Fruit fly (Drosophila melanogaster) whole organism, prepupa: ENCODE data around the gene CG6118.

ENCODE experiments used
- CG11902 ChIP-seq: fragments of 200-800 bp; sonication (Bioruptor generic); optimal IDR thresholded peaks from 3 replicates; lab custom pipeline; 2016; ENCODE audit warnings: missing biosample characterization, missing genetic modification characterization
- CG16779 ChIP-seq: fragments of 200-800 bp; sonication (Bioruptor generic); optimal IDR thresholded peaks from 3 replicates; lab custom pipeline; 2017; ENCODE audit warnings: missing biosample characterization, mild to moderate bottlenecking, missing genetic modification characterization
- CG34406 ChIP-seq: fragments of 200-800 bp; sonication (Bioruptor generic); optimal IDR thresholded peaks from 3 replicates; lab custom pipeline; 2016; ENCODE audit warnings: missing biosample characterization, missing genetic modification characterization
- CG4318 ChIP-seq: fragments of 200-800 bp; sonication (Bioruptor generic); optimal IDR thresholded peaks from 3 replicates; lab custom pipeline; 2017; ENCODE audit warnings: missing biosample characterization, mild to moderate bottlenecking, missing genetic modification characterization
- CG6854 ChIP-seq: fragments of 200-800 bp; sonication (Bioruptor generic); optimal IDR thresholded peaks from 2 replicates; lab custom pipeline; 2017; ENCODE audit warnings: missing biosample characterization, mild to moderate bottlenecking, missing genetic modification characterization
- CG8632 ChIP-seq: fragments of 200-800 bp; sonication (Bioruptor generic); optimal IDR thresholded peaks from 3 replicates; lab custom pipeline; 2016; ENCODE audit warnings: missing biosample characterization, missing genetic modification characterization
- Eip78C ChIP-seq: fragments of 200-800 bp; sonication (Bioruptor generic); peaks from one replicate; lab custom pipeline; 2016; ENCODE audit warnings: missing biosample characterization, missing genetic modification characterization
- Met ChIP-seq: fragments of 200-800 bp; sonication (Bioruptor generic); optimal IDR thresholded peaks from 3 replicates; lab custom pipeline; 2016; ENCODE audit warnings: missing biosample characterization, missing genetic modification characterization
- achi ChIP-seq: fragments of 200-800 bp; sonication (Bioruptor generic); optimal IDR thresholded peaks from 3 replicates; lab custom pipeline; 2016; ENCODE audit warnings: missing biosample characterization, missing genetic modification characterization
- dac ChIP-seq: fragments of 200-800 bp; sonication (Bioruptor generic); optimal IDR thresholded peaks from 2 replicates; lab custom pipeline; 2017; ENCODE audit warnings: missing biosample characterization, mild to moderate bottlenecking, missing genetic modification characterization
- svp ChIP-seq: fragments of 200-800 bp; sonication (Bioruptor generic); peaks from one replicate; lab custom pipeline; 2016; ENCODE audit warnings: missing biosample characterization, missing genetic modification characterization
- vri ChIP-seq: fragments of 200-800 bp; sonication (Bioruptor generic); optimal IDR thresholded peaks from 3 replicates; lab custom pipeline; 2016; ENCODE audit warnings: missing biosample characterization, mild to moderate bottlenecking, missing genetic modification characterization

DNA sequence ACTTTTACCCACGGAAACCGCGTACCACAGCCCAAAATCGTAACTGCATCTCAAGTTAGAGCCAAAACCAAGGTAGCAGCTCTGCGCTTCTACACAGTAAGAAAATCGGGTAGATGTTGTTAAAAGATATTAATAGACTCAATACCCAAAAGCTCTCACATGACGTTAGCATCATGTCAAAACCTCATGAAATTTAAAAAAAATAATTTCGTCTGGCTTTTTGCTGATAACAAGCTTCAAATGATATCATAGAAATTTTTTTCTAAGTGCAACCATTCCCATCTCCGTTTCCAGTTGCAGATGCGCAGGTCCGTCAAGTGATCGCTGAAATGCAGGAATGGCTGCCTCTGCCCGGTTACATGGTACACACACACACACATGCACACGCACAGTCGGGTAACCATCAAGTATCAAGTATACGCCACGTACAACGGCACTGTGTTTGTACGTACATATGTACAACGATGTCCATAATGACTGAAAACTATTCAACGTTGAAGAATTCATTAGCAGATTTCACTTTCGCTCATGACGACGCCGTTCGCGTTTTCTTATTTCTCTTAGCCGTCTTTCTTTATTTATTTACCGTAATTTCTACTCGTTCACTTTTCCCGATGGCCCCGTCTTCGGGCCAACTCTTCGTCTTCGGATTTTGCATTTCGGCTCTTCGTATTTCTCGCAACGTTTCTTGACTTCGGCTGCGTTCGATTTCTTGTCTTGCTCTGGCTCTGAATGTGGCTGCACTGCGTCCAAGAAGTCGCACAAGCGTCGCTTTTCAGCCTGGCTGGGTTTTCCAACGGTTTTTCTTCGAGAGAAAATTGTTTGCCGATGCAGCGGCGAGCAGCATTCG is 8.7 kb downstream of the CG6118 start:
- no peak for TF ChIP-seq CG34406 (GFP tag; lab: Kevin White, UChicago)
- TF ChIP-seq vri: no peak
- TF ChIP-seq CG11902 (GFP tag; lab: Kevin White, UChicago): no peak
- TF ChIP-seq Met (GFP tag; lab: Kevin White, UChicago): no peak
- peak; percentile 57 for TF ChIP-seq CG4318 (GFP tag; lab: Kevin White, UChicago)
- peak; percentile 1 for TF ChIP-seq CG8632 (GFP tag; lab: Kevin White, UChicago)
- TF ChIP-seq svp (GFP tag; lab: Kevin White, UChicago): peak; percentile 54
- TF ChIP-seq achi (GFP tag; lab: Kevin White, UChicago): peak; percentile 50
- TF ChIP-seq Eip78C (GFP tag; lab: Kevin White, UChicago): peak; percentile 92
- TF ChIP-seq dac: peak; percentile 55
- TF ChIP-seq CG6854 (GFP tag; lab: Kevin White, UChicago): no peak
- no peak for TF ChIP-seq CG16779 (tag; lab: Kevin White, UChicago)
